Worm (Caenorhabditis elegans) whole organism, L1 larva: ENCODE results near the gene cpt-5.

Experiments
- fkh-10 ChIP-seq: sonication (generic microtip); optimal IDR thresholded peaks from 2 replicates; lab custom pipeline; 2017; ENCODE audit warnings: missing biosample characterization, missing genetic modification reagents, missing genetic modification characterization
- jun-1 ChIP-seq: fragments of 150-350 bp; optimal IDR thresholded peaks from 2 replicates; lab custom pipeline; 2014; ENCODE audit warnings: missing biosample characterization, missing genetic modification reagents, missing genetic modification characterization
- lin-15B ChIP-seq: fragments of 150-350 bp; sonication (generic microtip); optimal IDR thresholded peaks from 3 replicates; lab custom pipeline; 2014; ENCODE audit warnings: missing biosample characterization, missing genetic modification characterization
- lin-39 ChIP-seq: fragments of 150-350 bp; optimal IDR thresholded peaks from 2 replicates; lab custom pipeline; 2014; ENCODE audit warnings: missing biosample characterization, missing genetic modification reagents, missing genetic modification characterization
- lsy-2 ChIP-seq, 2 experiments: fragments of 150-350 bp; optimal IDR thresholded peaks; 2 replicates each; lab custom pipeline; 2014; ENCODE audit warnings: missing biosample characterization in 2 of 2, missing genetic modification characterization in 2 of 2
- nhr-77 ChIP-seq: fragments of 150-350 bp; optimal IDR thresholded peaks from 2 replicates; lab custom pipeline; 2014; ENCODE audit warnings: missing biosample characterization, missing genetic modification characterization
- unc-62 ChIP-seq: fragments of 150-350 bp; optimal IDR thresholded peaks from 2 replicates; lab custom pipeline; 2014; ENCODE audit warnings: missing biosample characterization, missing genetic modification reagents, missing genetic modification characterization

DNA sequence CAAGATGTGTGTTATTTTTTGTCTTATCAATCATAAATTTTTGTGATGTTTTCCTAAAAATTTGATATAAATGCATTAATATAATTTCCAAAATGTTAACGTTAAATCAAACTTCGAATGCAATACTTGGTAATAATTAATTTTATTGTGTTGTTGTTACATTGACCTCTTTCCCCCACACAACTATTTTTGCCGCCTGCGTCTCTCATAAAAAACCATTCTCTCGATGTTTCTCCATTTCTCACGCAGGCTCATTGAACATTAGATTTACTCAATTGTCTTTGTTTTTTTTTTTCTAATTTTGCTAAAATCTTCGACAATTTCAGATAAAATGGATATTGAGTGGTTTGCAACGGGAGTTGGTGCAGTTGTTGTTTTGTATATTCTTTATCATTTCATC, 33.2 kb downstream of the cpt-5 start, which contains the start of gene stdh-1:
- no peak for TF ChIP-seq lsy-2 (tag; optimal IDR thresholded peaks at IDR 0.05; lab: Kevin White, UChicago)
- no peak for TF ChIP-seq lin-39 (tag; lab: Kevin White, UChicago)
- TF ChIP-seq nhr-77 (tag; lab: Kevin White, UChicago): no peak
- TF ChIP-seq unc-62 (GFP tag; lab: Kevin White, UChicago): no peak
- no peak for TF ChIP-seq jun-1 (tag; lab: Kevin White, UChicago)
- no peak for TF ChIP-seq lin-15B
- TF ChIP-seq fkh-10: no peak
